Fruit fly (Drosophila melanogaster): ENCODE measurements around the gene Josd.

DNA sequence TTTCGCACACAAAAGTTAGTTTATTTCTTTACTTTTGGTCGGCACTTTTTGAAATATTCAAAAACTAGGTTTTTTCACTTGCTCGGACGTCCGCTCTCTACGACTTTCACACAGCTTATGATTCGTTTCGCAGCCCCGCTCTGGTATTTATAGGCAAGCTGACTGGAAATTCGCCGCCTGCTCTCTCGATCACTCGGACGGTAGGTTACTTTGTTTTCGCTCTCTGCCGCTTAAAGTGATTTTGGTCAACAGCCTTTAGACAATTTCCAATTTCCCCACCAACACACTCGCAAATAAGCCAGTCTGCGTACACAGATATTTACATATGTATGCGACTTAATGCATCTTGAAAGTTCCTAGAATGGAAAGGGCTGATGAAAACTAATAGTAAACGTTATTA is 22.5 kb downstream of the Josd start, which contains the start of gene CG11700:
- TF ChIP-seq Sin3A (optimal IDR thresholded peaks at IDR 0.05), result no peak
- TF ChIP-seq h (optimal IDR thresholded peaks at IDR 0.05), result no peak
- no peak for TF ChIP-seq Myc (optimal IDR thresholded peaks at IDR 0.05)
- no peak for TF ChIP-seq ttk (optimal IDR thresholded peaks at IDR 0.05)
